Worm (Caenorhabditis elegans) whole organism, L1 larva: Measurements from ENCODE around the gene gly-14.

Source experiments
- ceh-63 ChIP-seq: fragments of 200-800 bp; sonication (Bioruptor generic); optimal IDR thresholded peaks from 2 replicates; lab custom pipeline; 2018; ENCODE audit warnings: mild to moderate bottlenecking, missing genetic modification characterization, missing compliant biosample characterization
- elt-3 ChIP-seq, 6 experiments: fragments of 150-350 bp in 1 of 6; sonication (generic microtip); optimal IDR thresholded peaks; 2 replicates each; lab custom pipeline; 2017 to 2018; ENCODE audit warnings: missing biosample characterization in 6 of 6, missing genetic modification characterization in 6 of 6, inconsistent platforms in 1 of 6
- nhr-237 ChIP-seq: fragments of 150-350 bp; optimal IDR thresholded peaks from 2 replicates; lab custom pipeline; 2014; ENCODE audit warnings: missing biosample characterization, missing genetic modification characterization

ce11 chrIII:3475497-3475896 lies 17.5 kb downstream of the gly-14 start, which contains the start of gene C34C12.9:
- TF ChIP-seq elt-3 (tag; optimal IDR thresholded peaks at IDR 0.05; lab: Kevin White, UChicago) (no peak), nhr-237 (tag; lab: Kevin White, UChicago) (no peak), ceh-63 (GFP tag; lab: Kevin White, UChicago) (no peak)
